Worm (Caenorhabditis elegans): Measurements from ENCODE around the gene mnat-1.

DNA sequence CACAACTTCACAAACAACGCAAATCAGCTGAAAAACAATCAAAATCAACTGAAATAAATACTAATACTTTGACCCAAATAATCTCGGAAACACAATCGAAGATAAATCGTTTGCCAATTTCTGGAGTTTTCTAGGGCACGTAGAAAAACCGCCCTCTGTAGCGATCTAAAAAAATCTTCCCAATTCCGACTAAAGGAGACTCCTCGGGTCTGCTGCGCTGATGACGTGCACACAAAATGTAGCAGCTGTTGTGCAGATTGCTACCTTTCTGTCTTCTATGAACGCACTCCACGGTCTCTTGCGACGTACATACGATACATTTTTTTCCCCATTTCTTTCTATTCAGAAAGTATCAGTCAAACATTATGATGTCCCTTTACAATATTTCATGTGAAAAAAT lies 9.9 kb upstream of the mnat-1 start, which contains the start of gene F53G2.1:
- no peak for TF ChIP-seq nhr-237 (tag; optimal IDR thresholded peaks at IDR 0.05)
- no peak for TF ChIP-seq elt-3 (tag; optimal IDR thresholded peaks at IDR 0.05)
- TF ChIP-seq lin-39 (tag; optimal IDR thresholded peaks at IDR 0.05) = no peak
- no peak for TF ChIP-seq sptf-1 (tag; optimal IDR thresholded peaks at IDR 0.05)
